Worm (Caenorhabditis elegans): ENCODE results near the gene F35D11.3.

Gene F35D11.3

DNA sequence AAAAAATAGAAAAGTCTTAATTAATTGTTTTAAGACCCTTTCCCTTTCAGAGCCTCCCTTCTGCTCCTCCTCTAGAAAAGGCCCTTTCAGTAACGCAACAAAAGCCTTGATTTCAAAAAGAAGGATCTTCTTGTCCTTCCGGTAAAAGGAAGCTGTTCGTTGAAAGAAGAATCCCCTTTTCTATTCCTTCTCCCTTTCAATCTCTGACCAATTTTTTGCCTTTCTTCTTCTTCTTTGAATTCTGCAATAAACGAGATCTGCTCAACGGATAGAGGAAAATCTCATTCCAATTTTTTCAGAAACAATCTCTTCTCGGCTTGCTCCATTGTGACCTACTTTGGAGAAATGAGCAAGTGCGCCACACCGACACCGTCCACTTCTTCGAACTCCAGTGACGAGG, at the start of gene F35D11.3:
TSS of gene F35D11.3 (plus strand) at position 300 of the 400 bp plus-strand sequence.
- TF ChIP-seq unc-62 (GFP tag; optimal IDR thresholded peaks at IDR 0.05), result no peak

DNA sequence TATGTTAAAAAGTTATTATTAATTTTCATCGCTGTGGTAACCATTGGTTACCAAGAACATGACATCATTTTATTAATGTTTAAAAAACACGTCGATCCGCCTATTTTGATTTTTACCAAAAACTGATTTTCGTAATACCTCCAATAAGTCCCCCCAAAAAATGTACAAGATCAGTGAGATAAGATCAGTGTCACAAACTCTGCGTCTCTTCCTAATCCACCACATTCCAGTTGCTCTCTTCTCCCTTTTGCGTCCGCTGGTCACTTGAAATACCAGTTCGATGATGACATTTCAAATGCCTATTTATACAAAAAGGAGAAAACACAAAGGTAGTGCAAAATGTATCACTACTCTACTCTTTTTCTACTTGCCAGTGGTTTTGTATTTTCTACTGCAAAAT, 48.1 kb upstream of the F35D11.3 start, which contains the start of gene M03A1.8:
TSS of gene M03A1.8 (plus strand) at position 269 of the 400 bp plus-strand sequence.
- TF ChIP-seq unc-62 (GFP tag; optimal IDR thresholded peaks at IDR 0.05), result no peak

- no peak for TF ChIP-seq unc-62 (GFP tag; optimal IDR thresholded peaks at IDR 0.05)
Observed at ce11 chrII:4562503-4563000, 45.6 kb upstream of the F35D11.3 start, which contains the start of gene dao-2. dao-2 (plus strand) TSS chrII:4562950.

DNA sequence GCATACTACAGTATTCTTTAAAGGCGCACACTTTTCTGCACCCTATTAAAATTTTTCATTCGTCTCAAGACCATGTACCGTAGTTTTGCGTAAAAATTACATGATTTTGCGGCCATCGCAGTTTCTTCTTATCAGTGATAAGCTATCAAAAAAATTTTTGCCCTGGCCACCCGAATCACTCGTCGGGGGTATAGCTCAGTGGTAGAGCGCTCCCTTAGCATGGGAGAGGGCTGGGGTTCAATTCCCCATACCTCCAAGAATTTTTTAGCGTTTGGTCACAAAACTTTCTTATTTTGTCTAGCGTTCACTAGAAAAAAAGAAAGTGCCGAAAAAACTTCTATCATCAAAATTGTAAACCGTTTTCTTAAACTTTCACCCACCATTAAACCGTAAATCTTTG, 43.0 kb upstream of the F35D11.3 start:
- TF ChIP-seq unc-62 (GFP tag; optimal IDR thresholded peaks at IDR 0.05), result no peak

DNA sequence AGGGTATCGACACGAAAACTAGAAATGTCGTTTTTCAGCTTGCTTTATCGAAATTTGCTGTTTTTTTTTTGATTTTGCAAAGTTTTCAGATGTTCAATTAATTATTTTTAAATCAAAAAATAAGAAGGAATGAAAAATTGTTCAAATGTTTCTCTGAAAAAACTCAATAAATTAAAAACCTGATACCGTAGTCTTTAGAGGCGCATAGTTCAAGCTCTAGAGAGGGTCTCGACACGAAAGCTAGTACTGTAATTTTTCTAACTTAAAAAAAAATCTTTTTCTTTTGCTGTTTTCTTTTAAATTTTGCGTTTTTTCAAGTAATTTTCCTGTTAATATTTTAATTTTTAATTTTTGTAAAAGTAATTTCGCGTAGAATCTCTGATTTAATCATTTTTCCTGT, 41.9 kb upstream of the F35D11.3 start:
- TF ChIP-seq unc-62 (GFP tag; optimal IDR thresholded peaks at IDR 0.05), result no peak

ce11 chrII:4571112-4571511, 37.1 kb upstream of the F35D11.3 start:
- TF ChIP-seq unc-62 (GFP tag; optimal IDR thresholded peaks at IDR 0.05), result no peak

DNA sequence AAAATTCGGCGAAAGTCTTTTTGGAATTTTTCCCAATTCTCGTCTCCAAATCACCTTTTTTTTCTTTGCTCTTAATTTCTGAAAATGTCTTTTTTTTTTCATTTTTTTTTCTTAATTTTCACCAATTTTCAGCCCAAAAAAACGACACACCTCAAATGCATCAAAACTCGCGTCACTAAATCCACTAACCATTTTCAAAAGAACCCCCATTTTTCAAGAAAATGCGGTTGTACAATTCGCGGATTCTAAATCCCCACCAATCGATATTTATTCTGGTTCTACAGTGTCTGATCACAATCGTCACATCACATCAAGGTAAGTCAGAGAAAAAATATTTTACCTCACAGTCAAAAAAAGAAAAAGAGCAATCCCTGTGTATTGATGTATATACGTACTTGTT, 36.3 kb upstream of the F35D11.3 start, which contains the start of gene vab-1:
TSS of gene vab-1 (plus strand) at position 133 of the 400 bp plus-strand sequence.
- no peak for TF ChIP-seq unc-62 (GFP tag; optimal IDR thresholded peaks at IDR 0.05)

DNA sequence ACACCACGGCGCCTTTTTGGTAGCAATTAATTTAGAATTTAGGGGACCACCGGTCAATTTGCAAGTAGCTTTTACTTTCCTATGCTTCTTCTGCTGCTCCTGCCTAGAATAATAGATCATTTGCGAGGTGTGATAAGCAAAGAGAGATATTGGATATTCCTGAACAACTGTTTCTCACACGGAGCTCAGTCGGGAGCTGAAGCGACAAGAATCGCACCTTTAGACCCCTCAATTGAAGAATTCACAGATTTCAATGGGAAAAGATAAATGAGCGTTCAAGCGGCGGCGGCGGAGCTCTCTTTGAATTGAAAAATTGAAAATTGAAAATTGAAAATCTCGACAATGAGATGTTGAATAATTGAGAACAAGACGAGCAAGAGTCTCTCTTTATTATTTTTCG, 35.6 kb upstream of the F35D11.3 start:
- no peak for TF ChIP-seq unc-62 (GFP tag; optimal IDR thresholded peaks at IDR 0.05)

DNA sequence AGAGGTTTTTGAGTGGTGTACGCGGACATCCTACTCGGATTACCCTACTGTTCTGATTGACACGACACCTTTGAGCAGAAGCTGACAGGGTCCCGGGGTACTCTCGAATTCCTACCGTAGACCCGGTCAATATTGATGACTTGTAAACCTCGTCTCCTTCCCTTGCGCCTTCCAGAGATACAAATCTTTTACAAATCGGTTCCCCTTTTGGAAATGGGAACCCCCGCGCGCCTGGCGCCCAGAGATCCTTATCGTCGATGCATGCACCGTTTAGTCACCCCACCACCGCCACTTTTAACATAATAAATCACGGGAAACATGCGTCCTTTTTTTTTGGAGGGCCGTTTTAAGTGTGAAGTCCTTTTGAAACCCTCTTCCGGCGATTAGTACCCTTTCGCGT, 35.1 kb upstream of the F35D11.3 start:
- TF ChIP-seq unc-62 (GFP tag; optimal IDR thresholded peaks at IDR 0.05), result no peak

DNA sequence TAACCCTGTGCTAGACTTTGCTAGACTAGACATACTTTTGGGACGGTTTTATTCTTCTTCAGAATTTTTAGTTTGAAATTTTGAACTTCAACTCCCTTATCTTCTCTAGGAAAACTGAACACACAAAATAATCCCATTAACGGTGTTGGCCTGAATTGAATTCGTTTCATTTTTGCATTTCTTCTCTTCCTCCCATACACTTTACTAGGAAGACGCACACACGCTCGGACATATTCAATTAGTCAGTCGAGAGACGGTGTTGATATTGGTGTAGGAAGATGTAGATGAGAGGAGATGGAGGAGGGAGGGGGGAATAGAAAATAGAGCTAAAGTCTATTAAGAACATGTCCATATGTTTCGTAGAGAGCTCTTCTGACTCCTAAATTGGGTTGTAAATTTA, 33.5 kb upstream of the F35D11.3 start:
- no peak for TF ChIP-seq unc-62 (GFP tag; optimal IDR thresholded peaks at IDR 0.05)

DNA sequence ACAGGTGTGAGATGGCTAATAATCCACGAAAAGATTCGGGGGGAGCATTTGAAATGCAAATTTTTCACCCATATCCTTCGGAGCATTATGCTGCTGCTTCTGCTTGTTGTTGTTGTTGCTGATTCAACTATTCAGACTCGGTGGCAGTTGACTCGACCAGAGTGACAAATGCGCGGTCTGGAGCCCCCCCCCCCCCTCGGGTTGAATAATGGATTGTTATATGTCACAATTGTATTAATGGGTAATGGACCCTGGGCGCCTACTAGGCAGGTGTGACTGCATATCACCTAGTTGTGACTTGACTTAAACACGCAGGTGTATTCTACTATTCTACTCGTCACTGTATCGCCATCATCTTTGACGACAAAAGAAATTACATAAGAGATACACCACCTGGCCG, 32.6 kb upstream of the F35D11.3 start:
- no peak for TF ChIP-seq unc-62 (GFP tag; optimal IDR thresholded peaks at IDR 0.05)

ce11 chrII:4577391-4577790, 30.8 kb upstream of the F35D11.3 start:
- no peak for TF ChIP-seq unc-62 (GFP tag; optimal IDR thresholded peaks at IDR 0.05)

ce11 chrII:4579375-4579774, 28.8 kb upstream of the F35D11.3 start:
- TF ChIP-seq unc-62 (GFP tag; optimal IDR thresholded peaks at IDR 0.05), result no peak

- TF ChIP-seq unc-62 (GFP tag; optimal IDR thresholded peaks at IDR 0.05), result no peak
Observed at ce11 chrII:4579920-4580474, 28.2 kb upstream of the F35D11.3 start.

DNA sequence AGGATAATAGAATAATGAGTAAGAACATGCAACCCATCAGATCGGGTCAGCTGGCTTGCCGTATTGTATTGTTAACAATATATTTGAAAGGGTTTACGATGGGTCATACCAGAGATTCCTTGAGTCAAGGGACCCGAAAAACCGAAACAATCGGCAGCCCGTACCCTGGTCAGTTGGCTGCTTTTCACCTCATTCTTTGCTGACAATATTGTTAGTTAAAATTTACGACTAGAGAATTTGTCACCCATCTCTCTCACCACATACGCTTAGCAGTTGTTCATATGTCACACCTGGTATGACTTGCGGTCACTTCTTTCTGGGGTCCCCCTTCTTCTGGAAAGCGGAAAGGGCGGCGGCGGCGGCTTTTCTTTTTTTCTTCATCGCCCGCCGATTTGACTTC, 27.1 kb upstream of the F35D11.3 start:
- TF ChIP-seq unc-62 (GFP tag; optimal IDR thresholded peaks at IDR 0.05), result no peak

DNA sequence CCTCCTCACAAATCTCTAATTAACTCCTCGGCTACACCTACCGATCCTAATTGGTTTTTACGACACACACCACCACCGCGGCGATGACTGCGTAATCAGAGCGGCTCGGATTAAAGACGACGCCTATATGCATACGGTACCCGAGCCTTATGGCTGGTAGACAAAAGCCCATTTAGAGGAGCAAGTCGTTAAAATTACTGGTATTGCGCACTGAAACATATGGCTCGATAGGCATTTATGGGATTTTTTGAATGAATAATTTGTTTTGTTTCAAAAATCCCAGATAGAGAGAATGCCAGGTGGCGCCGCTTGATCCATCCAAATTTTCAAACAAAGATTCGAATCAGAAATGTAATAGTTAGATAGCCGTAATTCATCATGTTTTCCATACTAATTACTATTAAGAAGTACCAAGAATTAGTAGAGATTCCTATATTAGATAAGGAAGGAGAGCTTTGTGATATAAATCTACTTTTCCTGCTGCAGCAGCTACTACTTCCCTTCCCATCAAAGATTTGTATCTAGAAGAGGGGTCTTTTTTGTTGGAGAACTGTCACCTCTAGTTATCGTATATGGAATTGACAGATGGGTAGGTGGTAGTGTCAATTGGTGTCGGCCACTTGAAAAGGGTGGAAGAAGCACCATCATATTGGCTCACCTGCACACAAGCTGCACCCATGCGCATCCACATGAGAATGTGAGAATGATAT, 24.8 kb upstream of the F35D11.3 start:
- TF ChIP-seq unc-62 (GFP tag; optimal IDR thresholded peaks at IDR 0.05), result no peak

ce11 chrII:4584313-4584712, 23.9 kb upstream of the F35D11.3 start:
- TF ChIP-seq unc-62 (GFP tag; optimal IDR thresholded peaks at IDR 0.05), result no peak
